Worm (Caenorhabditis elegans): ENCODE measurements around the gene Y70G10A.4.

ce11 chrIII:10214540-10214979, 7.4 kb upstream of the Y70G10A.4 start:
- TF ChIP-seq med-1 (GFP tag; optimal IDR thresholded peaks at IDR 0.05; ENCODE audit: insufficient read depth) (no peak), klf-2 (GFP tag; conservative IDR thresholded peaks at IDR 0.05) (no peak), cog-1 (tag; optimal IDR thresholded peaks at IDR 0.05) (no peak), flt-1 (GFP tag; IDR thresholded peaks at IDR 0.05) (no peak), ztf-29 (GFP tag; IDR thresholded peaks at IDR 0.05) (no peak), ztf-23 (GFP tag; IDR thresholded peaks at IDR 0.05) (no peak), ref-1 (GFP tag; conservative IDR thresholded peaks at IDR 0.05) (no peak), tab-1 (GFP tag; IDR thresholded peaks at IDR 0.05) (no peak), T22C8.4 (GFP tag; IDR thresholded peaks at IDR 0.05) (no peak)

Measured in whole organism, midembryonic.